Fruit fly (Drosophila melanogaster): ENCODE measurements around the gene Cpr65Ay.

The Cpr65Ay gene

DNA sequence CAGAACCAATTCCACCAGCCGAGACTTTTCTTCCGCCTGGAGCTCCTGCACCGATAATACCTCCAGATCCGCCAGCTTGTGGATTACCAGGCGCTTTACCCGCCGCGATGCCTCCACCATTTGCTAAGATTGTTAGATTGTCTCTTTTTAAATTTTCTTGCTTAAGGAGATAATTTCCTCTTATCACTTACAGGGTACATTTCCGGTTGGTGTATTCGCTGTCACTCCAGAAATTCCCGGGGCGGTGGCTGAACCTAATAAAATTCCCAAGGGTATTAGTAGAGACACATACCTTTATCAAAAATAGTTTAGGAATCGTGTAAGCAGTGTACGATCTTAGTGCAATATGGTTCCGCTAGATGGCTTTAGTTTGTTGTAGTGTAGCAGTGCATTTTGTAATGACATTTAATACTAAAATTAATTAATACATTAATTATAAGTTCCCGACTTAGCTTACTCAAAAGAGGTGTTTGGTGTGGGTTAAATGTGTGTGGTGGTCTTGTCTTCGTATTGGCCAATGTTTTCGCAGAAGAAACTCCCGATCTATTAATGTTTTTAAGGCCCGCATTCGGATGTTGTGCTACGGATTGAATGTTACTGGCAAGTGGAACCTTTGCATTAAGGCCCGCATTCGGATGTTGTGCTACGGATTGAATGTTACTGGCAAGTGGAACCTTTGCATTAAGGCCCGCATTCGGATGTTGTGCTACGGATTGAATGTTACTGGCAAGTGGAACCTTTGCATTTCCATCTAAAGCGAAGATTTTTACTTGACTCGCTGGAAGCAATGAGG, 33.6 kb downstream of the Cpr65Ay start (continued):
- no peak for TF ChIP-seq cad (GFP tag; optimal IDR thresholded peaks at IDR 0.05)
- peak; percentile 94 for TF ChIP-seq gce (GFP tag; IDR thresholded peaks at IDR 0.05)
- TF ChIP-seq CG4404 (GFP tag; IDR thresholded peaks at IDR 0.05) = no peak
- peak; percentile 35 for TF ChIP-seq CG15696 (tag; optimal IDR thresholded peaks at IDR 0.05)
- TF ChIP-seq CG14710 (tag; optimal IDR thresholded peaks at IDR 0.05) = peak; percentile 61
- TF ChIP-seq Ptx1 (GFP tag; IDR thresholded peaks at IDR 0.05) = peak; percentile 78
- peak; percentile 70 for TF ChIP-seq CG9817 (tag; optimal IDR thresholded peaks at IDR 0.05)
- peak; percentile 63 for TF ChIP-seq CG15269 (tag; optimal IDR thresholded peaks at IDR 0.05)
- peak; percentile 62 for TF ChIP-seq CG13775 (GFP tag; optimal IDR thresholded peaks at IDR 0.05)
- peak; percentile 79 for TF ChIP-seq CG5953 (GFP tag; IDR thresholded peaks at IDR 0.05)
- peak; percentile 17 for TF ChIP-seq CG16815 (GFP tag; optimal IDR thresholded peaks at IDR 0.05)
- peak; percentile 75 for TF ChIP-seq CG8359 (GFP tag; optimal IDR thresholded peaks at IDR 0.05; ENCODE audit: borderline replicate concordance)
- peak; percentile 50 for TF ChIP-seq NC2β (GFP tag; optimal IDR thresholded peaks at IDR 0.05)
- TF ChIP-seq CG15601 (tag; optimal IDR thresholded peaks at IDR 0.05) = peak; percentile 53
- no peak for TF ChIP-seq Gsc (GFP tag; IDR thresholded peaks at IDR 0.05)
- peak; percentile 42 for TF ChIP-seq Blimp-1 (GFP tag; optimal IDR thresholded peaks at IDR 0.05)
- TF ChIP-seq crol (GFP tag; IDR thresholded peaks at IDR 0.05) = no peak
- peak; percentile 83 for TF ChIP-seq Nf-YA (GFP tag; IDR thresholded peaks at IDR 0.05)
- TF ChIP-seq CG13123 (GFP tag; optimal IDR thresholded peaks at IDR 0.05) = peak; percentile 24
- TF ChIP-seq CG18599 (GFP tag; optimal IDR thresholded peaks at IDR 0.05) = peak; percentile 79
- TF ChIP-seq CG15073 (GFP tag; optimal IDR thresholded peaks at IDR 0.05) = no peak
- peak; percentile 83 for TF ChIP-seq CG4707 (GFP tag; optimal IDR thresholded peaks at IDR 0.05)
- peak; percentile 79 for TF ChIP-seq ase (GFP tag; IDR thresholded peaks at IDR 0.05)
- TF ChIP-seq Max (GFP tag; optimal IDR thresholded peaks at IDR 0.05) = peak; percentile 40
- peak; percentile 23 for TF ChIP-seq CG14965 (GFP tag; optimal IDR thresholded peaks at IDR 0.05; ENCODE audit: borderline replicate concordance)
- peak; percentile 20 for TF ChIP-seq Fer2 (tag; optimal IDR thresholded peaks at IDR 0.05)
- TF ChIP-seq zf30C (GFP tag; optimal IDR thresholded peaks at IDR 0.05) = no peak
- peak; percentile 79 for TF ChIP-seq NK7.1 (GFP tag; optimal IDR thresholded peaks at IDR 0.05)
- TF ChIP-seq CG9797 (GFP tag; optimal IDR thresholded peaks at IDR 0.05) = peak; percentile 29
- peak; percentile 72 for TF ChIP-seq CG2712 (tag; optimal IDR thresholded peaks at IDR 0.05)
- peak; percentile 76 for TF ChIP-seq scrt (GFP tag; optimal IDR thresholded peaks at IDR 0.05)
- TF ChIP-seq PHDP (tag; optimal IDR thresholded peaks at IDR 0.05) = peak; percentile 73
- TF ChIP-seq Fer1 (GFP tag; optimal IDR thresholded peaks at IDR 0.05) = peak; percentile 89
- TF ChIP-seq CG4328 (GFP tag; optimal IDR thresholded peaks at IDR 0.05) = peak; percentile 81
- TF ChIP-seq Bdp1 (GFP tag; optimal IDR thresholded peaks at IDR 0.05) = peak; percentile 46
- TF ChIP-seq stwl (tag; optimal IDR thresholded peaks at IDR 0.05) = peak; percentile 73
- peak; percentile 83 for TF ChIP-seq H15 (GFP tag; IDR thresholded peaks at IDR 0.05)
- no peak for TF ChIP-seq CG17612 (GFP tag; IDR thresholded peaks at IDR 0.05)
- peak; percentile 81 for TF ChIP-seq Rx (GFP tag; IDR thresholded peaks at IDR 0.05)
- peak; percentile 22; the same call in 1 of the 3 replicates for TF ChIP-seq row (GFP tag; IDR thresholded peaks at IDR 0.05)
- TF ChIP-seq otp (GFP tag; IDR thresholded peaks at IDR 0.05) = peak; percentile 92
- TF ChIP-seq CG6854 (GFP tag; optimal IDR thresholded peaks at IDR 0.05) = peak; percentile 75
- TF ChIP-seq lov (optimal IDR thresholded peaks at IDR 0.05) = no peak
- TF ChIP-seq lov (GFP tag; IDR thresholded peaks at IDR 0.05) = peak; percentile 97
- no peak for TF ChIP-seq lbe (GFP tag; optimal IDR thresholded peaks at IDR 0.05)
- TF ChIP-seq fd3F (GFP tag; optimal IDR thresholded peaks at IDR 0.05) = no peak
- TF ChIP-seq CG32772 (GFP tag; IDR thresholded peaks at IDR 0.05) = no peak; the same call in 1 of the 2 replicates
- TF ChIP-seq sima (GFP tag; optimal IDR thresholded peaks at IDR 0.05) = peak; percentile 54
- peak; percentile 58; the same call in 1 of the 2 replicates for TF ChIP-seq H2.0 (GFP tag; IDR thresholded peaks at IDR 0.05)
